Fruit fly (Drosophila melanogaster): ENCODE results near the gene Jon25Bii.
A peak's percentile ranks its signal among the peaks of the same experiment; 100 is the strongest.

Gene Jon25Bii

dm6 chr2L:4949453-4950045 is 3.4 kb downstream of the Jon25Bii start, which contains the start of gene jet (continued):
- TF ChIP-seq BEAF-32 (GFP tag; optimal IDR thresholded peaks at IDR 0.05), result peak; percentile 24
- TF ChIP-seq CG7963 (GFP tag; IDR thresholded peaks at IDR 0.05; ENCODE audit: partially characterized antibody), result peak; percentile 55; the same call in 1 of the 3 replicates
- peak; percentile 63 for TF ChIP-seq knrl (GFP tag; IDR thresholded peaks at IDR 0.05; ENCODE audit: partially characterized antibody)
- TF ChIP-seq Adf1 (GFP tag; IDR thresholded peaks at IDR 0.05), result no peak
- TF ChIP-seq jing (GFP tag; optimal IDR thresholded peaks at IDR 0.05), result no peak
- TF ChIP-seq phol (tag; optimal IDR thresholded peaks at IDR 0.05), result peak; percentile 28
- TF ChIP-seq CG1832 (GFP tag; optimal IDR thresholded peaks at IDR 0.05), result no peak
- no peak for TF ChIP-seq Lim3 (GFP tag; IDR thresholded peaks at IDR 0.05)
- no peak for TF ChIP-seq CG11398 (GFP tag; optimal IDR thresholded peaks at IDR 0.05)
- no peak for TF ChIP-seq CG14710 (tag; optimal IDR thresholded peaks at IDR 0.05)
- peak; percentile 22 for TF ChIP-seq zen (tag; optimal IDR thresholded peaks at IDR 0.05)
- TF ChIP-seq Nf-YC (tag; optimal IDR thresholded peaks at IDR 0.05), result peak; percentile 26
- TF ChIP-seq CG6689 (GFP tag; IDR thresholded peaks at IDR 0.05), result no peak
- no peak for TF ChIP-seq CG8089 (GFP tag; optimal IDR thresholded peaks at IDR 0.05)
- no peak for TF ChIP-seq GATAe (GFP tag; conservative IDR thresholded peaks at IDR 0.05)
- TF ChIP-seq maf-S (GFP tag; optimal IDR thresholded peaks at IDR 0.05), result no peak
- no peak for TF ChIP-seq zfh2 (GFP tag; optimal IDR thresholded peaks at IDR 0.05)
- no peak for TF ChIP-seq CG11504 (tag; optimal IDR thresholded peaks at IDR 0.05)
- TF ChIP-seq seq (GFP tag; IDR thresholded peaks at IDR 0.05), result no peak
- TF ChIP-seq Poxn (GFP tag; IDR thresholded peaks at IDR 0.05), result no peak
- TF ChIP-seq crp (GFP tag; optimal IDR thresholded peaks at IDR 0.05), result peak; percentile 78 to 93
- TF ChIP-seq inv (GFP tag; IDR thresholded peaks at IDR 0.05; ENCODE audit: partially characterized antibody), result 0 out of 2 replicates have a peak, but pooled peaks have one; percentile 8
- TF ChIP-seq sd (tag; optimal IDR thresholded peaks at IDR 0.05), result no peak
- no peak for TF ChIP-seq CG9797 (GFP tag; optimal IDR thresholded peaks at IDR 0.05)
- 0 out of 2 replicates have a peak, but pooled peaks have one; percentile 5 for TF ChIP-seq lmd (GFP tag; IDR thresholded peaks at IDR 0.05)
- peak; percentile 81 for TF ChIP-seq ftz-f1 (GFP tag; optimal IDR thresholded peaks at IDR 0.05)
- peak; percentile 51 for TF ChIP-seq pzg (GFP tag; optimal IDR thresholded peaks at IDR 0.05)
- TF ChIP-seq CG13123 (GFP tag; optimal IDR thresholded peaks at IDR 0.05), result no peak
- TF ChIP-seq Bgb (GFP tag; IDR thresholded peaks at IDR 0.05; ENCODE audit: partially characterized antibody), result peak; percentile 76
- no peak for TF ChIP-seq CG8388 (GFP tag; optimal IDR thresholded peaks at IDR 0.05)
- TF ChIP-seq Myb (GFP tag; optimal IDR thresholded peaks at IDR 0.05), result peak; percentile 8
- 0 out of 4 replicates have a peak, but pooled peaks have one; percentile 22 for TF ChIP-seq Dll (GFP tag; IDR thresholded peaks at IDR 0.05; ENCODE audit: partially characterized antibody)
- no peak for TF ChIP-seq D19B (GFP tag; optimal IDR thresholded peaks at IDR 0.05)
- no peak for TF ChIP-seq CG14050 (GFP tag; IDR thresholded peaks at IDR 0.05)
- peak in 1 of 2 experiments; percentile 31 for TF ChIP-seq Pdp1 (GFP tag; optimal IDR thresholded peaks at IDR 0.05)
- peak; percentile 97 for TF ChIP-seq MBD-R2 (GFP tag; IDR thresholded peaks at IDR 0.05)
- TF ChIP-seq Abd-B (GFP tag; optimal IDR thresholded peaks at IDR 0.05), result peak; percentile 9
- no peak for TF ChIP-seq dati (GFP tag; IDR thresholded peaks at IDR 0.05)
- no peak for TF ChIP-seq CG12659 (GFP tag; optimal IDR thresholded peaks at IDR 0.05)
- TF ChIP-seq CG7786 (GFP tag; optimal IDR thresholded peaks at IDR 0.05), result no peak
- TF ChIP-seq CG42726 (GFP tag; IDR thresholded peaks at IDR 0.05; ENCODE audit: partially characterized antibody), result peak; percentile 63
- TF ChIP-seq amos (GFP tag; IDR thresholded peaks at IDR 0.05; ENCODE audit: partially characterized antibody), result peak; percentile 82
- peak; percentile 53 for TF ChIP-seq CG4617 (GFP tag; optimal IDR thresholded peaks at IDR 0.05; ENCODE audit: borderline replicate concordance)
- peak; percentile 24; the same call in 1 of the 2 replicates for TF ChIP-seq Scr (GFP tag; IDR thresholded peaks at IDR 0.05; ENCODE audit: partially characterized antibody)
- TF ChIP-seq exex (tag; optimal IDR thresholded peaks at IDR 0.05), result peak; percentile 72
- TF ChIP-seq HLH4C (GFP tag; IDR thresholded peaks at IDR 0.05; ENCODE audit: partially characterized antibody), result peak; percentile 55; the same call in 1 of the 3 replicates
- TF ChIP-seq CG15479 (GFP tag; optimal IDR thresholded peaks at IDR 0.05), result no peak
- TF ChIP-seq Med (GFP tag), result peak; percentile 67

All from whole organism, embryonic.